Fruit fly (Drosophila melanogaster): ENCODE data around the gene baz.

baz gene

DNA sequence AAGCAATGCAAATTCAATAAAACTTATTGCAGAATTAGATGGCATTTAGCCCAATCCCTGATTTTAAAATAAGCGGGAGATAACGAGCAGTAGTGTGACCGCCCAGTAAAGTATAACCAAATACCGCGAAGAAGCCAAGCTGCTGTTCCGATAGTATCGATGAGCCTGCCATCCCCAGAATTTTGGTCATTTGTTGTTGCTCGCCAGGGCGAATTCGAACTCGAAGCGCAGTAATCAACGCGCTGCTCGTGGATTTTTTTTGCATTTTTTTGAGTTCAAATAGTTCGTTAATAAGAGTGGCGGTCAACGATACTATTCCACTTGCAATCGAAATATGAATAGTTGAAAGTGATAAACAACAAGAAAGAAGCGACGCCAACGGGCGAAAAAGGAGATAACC, at the start of gene baz:
Gene baz, plus strand, starts transcription at position 188 of the 400 bp plus-strand sequence.
- TF ChIP-seq CG8478 (optimal IDR thresholded peaks at IDR 0.05) (no peak), CTCF (optimal IDR thresholded peaks at IDR 0.05) (peak in 1 of 2 experiments; percentile 23)

DNA sequence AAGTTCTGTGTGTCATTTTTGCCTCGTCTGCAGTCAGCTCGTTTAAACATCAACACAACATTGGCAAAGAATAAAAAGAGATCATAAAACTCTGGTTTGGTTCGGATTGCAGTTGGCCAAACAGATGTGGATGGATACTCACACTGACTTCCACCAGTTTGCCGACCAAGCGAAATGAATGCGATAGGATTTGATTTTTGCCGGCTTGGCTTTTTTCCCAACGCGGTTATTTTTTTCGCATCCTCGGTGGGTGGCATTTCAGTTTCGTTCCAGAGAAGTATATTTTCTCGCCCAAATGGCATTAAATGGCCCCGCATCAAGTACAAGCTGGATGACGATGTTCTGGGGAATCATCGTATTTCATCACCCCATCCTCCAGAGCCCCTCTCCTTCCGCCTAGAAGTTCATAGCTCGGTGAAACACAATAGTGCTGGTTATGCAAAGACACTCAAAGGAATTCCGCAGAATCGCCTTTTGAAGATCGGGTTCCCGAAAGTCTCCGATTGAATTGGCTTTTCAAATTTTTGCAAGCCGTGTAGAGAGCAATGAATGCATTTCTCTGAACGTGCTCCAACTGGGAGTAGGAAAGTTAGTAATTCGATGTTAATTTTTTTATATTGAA, 49.1 kb upstream of the baz start:
- TF ChIP-seq CG8478 (optimal IDR thresholded peaks at IDR 0.05): no peak
- TF ChIP-seq CTCF (optimal IDR thresholded peaks at IDR 0.05): no peak

DNA sequence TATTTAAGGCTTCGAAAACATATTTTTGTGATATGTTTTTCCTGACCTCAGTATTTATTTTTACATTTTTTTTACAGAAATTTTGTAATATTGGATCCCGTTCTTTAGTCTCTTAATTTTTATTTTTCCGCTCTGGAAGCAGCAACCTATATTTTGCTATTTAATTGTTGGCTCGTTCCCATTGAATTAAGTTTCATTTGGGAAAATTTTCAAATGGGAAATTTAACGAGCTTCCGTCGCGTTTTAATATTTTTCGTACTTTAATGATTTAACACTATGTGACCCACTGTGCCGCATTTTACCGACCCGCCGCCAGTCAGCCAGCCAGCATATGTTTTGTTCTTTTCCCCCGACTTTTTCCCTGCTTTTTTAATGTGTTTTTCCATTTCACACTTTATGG, 48.5 kb upstream of the baz start:
- TF ChIP-seq CG8478 (optimal IDR thresholded peaks at IDR 0.05) (no peak), CTCF (optimal IDR thresholded peaks at IDR 0.05) (no peak)

DNA sequence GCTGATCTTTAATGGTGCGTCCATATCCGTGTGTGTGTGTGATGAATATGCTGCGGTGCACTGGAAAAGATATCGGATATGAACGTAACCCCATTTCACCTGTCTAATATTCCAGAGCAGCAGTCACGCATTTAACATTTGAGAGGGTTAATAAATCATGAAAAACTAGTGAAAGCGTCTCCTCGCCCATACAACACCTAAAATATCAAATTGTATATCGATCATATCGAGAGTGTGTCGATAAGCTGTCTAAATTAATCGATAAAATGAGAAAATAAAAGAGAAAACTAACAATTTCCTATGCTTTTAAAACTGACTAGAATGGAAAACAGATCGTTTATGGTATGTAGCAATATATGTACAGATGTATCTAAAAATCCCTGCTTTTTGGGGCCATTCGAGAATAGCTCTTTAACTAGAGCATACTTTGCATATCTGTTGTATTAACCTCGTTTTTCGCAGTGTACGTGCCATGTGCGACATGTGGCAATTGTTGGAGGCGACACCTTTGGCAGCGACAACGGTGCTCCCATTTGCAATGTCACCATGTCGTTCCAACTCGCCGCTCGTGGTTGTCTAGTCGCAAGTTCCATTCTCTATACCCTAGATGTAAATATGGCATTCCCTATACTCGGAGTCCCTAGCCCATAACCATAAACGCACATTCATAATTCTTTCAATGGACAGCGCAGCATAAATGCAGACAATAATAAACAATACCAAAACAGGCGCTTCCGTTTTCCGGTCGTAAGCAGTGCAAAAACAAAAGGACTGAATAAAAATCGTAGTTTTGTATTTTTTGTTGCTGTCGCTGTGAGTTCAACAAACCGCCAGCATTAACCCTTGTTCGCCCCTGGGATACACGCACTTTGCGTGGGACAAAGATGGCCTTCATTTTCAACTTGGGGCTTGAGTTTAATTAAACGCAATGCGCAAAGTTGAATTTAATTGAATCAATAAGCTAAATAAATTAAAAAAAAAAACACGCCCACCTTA, 47.5 kb upstream of the baz start:
- TF ChIP-seq CTCF (optimal IDR thresholded peaks at IDR 0.05) (no peak), CG8478 (optimal IDR thresholded peaks at IDR 0.05) (no peak)

DNA sequence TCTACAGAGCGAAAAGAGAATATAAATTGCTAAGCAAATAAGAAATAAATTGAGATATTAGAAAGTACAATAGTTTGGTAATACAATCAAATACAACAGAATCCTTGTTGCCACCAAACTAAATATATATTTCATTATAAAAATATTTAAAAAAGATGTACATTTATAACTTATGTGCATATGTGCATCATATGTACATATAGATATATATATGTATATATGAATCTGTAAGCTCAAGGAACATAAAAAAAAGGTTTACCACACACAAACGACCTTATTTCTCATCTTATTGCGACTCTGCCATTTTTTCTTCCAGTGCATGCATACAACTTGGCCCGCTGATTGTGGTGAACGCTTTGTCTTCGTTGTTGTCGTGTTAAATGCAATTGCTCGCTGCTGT, 46.5 kb upstream of the baz start:
- TF ChIP-seq CTCF (optimal IDR thresholded peaks at IDR 0.05) (no peak), CG8478 (optimal IDR thresholded peaks at IDR 0.05) (no peak)

dm6 chrX:17121600-17121999, 38.2 kb upstream of the baz start:
- TF ChIP-seq CG8478 (optimal IDR thresholded peaks at IDR 0.05) (no peak), CTCF (optimal IDR thresholded peaks at IDR 0.05) (no peak)

DNA sequence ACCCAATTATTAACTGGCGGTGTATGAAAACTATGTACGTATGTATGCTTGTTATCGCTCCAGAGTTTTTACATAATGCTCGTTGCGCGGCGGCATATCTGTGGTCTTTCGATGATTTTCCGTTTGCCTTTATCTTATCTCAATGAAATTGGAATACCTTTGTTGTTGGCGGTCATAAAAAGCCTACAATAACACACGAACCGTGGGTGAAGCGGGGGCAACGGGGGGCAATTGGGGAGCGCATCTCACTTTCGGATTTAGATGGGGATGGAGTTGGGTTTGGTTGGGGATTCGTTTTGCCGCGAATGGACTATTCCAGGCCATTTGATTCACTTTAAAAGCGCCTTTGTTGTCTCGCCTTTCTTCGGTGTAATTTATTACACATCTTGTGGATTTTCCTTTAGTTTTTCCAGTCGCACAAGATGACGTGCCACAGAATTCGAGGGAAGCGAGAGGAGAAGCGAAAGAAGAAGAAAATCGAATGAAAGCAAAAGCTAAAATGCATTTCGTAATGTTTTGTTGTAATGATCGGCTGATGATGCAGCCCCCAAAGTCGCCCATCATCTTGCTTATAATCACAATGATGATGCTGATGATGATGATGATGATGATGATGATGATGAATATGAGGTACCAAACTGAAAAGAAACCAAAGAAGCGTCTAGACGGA, 37.2 kb upstream of the baz start:
- TF ChIP-seq CTCF (optimal IDR thresholded peaks at IDR 0.05) (no peak), CG8478 (optimal IDR thresholded peaks at IDR 0.05) (no peak)

dm6 chrX:17123545-17124203, 36.1 kb upstream of the baz start:
- TF ChIP-seq CTCF (optimal IDR thresholded peaks at IDR 0.05): no peak
- no peak for TF ChIP-seq CG8478 (optimal IDR thresholded peaks at IDR 0.05)

DNA sequence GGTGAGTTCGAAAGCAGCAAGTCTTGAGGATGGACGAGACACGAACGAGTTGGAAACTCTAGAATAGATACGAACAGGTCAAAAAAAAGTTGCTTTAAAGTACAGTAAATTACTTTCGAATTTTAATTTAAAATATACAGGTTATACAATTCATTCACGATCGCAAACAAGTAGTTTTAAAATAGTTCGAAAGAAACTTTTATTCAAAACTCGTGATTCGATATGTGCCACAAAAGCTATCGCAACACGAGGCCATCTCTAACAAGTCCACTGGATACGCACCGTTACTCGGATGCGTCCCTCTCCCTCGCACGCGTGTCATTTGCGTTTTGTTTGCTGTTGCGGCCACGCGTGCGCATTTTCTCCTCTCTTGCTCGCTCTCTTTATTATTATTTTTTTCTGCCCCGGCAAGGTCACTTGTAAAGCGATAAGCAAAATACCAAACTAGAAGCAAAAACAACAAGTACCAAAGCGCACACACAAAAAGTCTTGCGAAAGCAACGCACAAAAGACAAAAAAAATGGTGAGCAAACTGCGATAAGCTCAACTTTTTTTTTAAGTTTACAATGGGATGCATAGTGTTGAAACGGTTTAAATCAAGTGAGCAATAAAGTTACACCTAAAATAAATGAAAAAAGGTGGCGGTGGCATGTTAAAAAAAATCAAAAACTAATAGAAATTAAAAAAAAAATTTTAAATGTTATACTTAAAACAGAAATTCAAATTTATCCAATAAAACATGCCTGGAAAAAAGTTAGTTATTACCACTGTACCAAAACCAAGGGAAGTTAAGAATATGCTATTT, 34.6 kb upstream of the baz start:
- TF ChIP-seq CG8478 (optimal IDR thresholded peaks at IDR 0.05) (no peak), CTCF (optimal IDR thresholded peaks at IDR 0.05) (no peak)

- TF ChIP-seq CTCF (optimal IDR thresholded peaks at IDR 0.05) (no peak), CG8478 (optimal IDR thresholded peaks at IDR 0.05) (no peak)
Observed at dm6 chrX:17129733-17130466, 29.9 kb upstream of the baz start.

DNA sequence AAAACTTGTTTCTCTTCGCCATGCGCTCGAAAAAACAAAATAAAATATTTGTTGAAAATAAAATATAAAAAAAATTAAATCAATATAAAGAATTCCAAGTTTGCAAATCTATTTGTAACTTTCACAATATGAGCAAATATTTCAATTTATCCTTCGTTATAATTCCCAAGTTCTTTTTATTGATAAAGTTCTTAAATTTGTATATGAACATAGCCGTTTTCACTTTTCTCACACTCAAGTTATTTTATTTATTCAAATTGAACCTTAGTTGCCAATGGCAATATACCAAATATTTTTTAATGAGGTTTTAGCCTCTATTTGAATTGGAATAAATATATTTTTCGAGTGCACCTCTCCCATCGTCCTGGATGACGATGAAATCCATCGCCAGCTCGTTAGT, 27.1 kb upstream of the baz start:
- no peak for TF ChIP-seq CTCF (optimal IDR thresholded peaks at IDR 0.05)
- no peak for TF ChIP-seq CG8478 (optimal IDR thresholded peaks at IDR 0.05)

- TF ChIP-seq CG8478 (optimal IDR thresholded peaks at IDR 0.05) (no peak), CTCF (optimal IDR thresholded peaks at IDR 0.05) (no peak)
Observed at dm6 chrX:17142940-17143534, 16.8 kb upstream of the baz start, which contains the start of the genes mei-217 and mei-218. TSS of gene mei-217 (minus strand) at chrX:17142990. TSS of gene mei-218 (minus strand) at chrX:17142990.

- TF ChIP-seq CTCF (optimal IDR thresholded peaks at IDR 0.05): no peak
- TF ChIP-seq CG8478 (optimal IDR thresholded peaks at IDR 0.05): no peak
Observed at dm6 chrX:17146529-17146928, 13.3 kb upstream of the baz start.
